Worm (Caenorhabditis elegans): Measurements from ENCODE around the gene T07F8.1.

T07F8.1 gene

DNA sequence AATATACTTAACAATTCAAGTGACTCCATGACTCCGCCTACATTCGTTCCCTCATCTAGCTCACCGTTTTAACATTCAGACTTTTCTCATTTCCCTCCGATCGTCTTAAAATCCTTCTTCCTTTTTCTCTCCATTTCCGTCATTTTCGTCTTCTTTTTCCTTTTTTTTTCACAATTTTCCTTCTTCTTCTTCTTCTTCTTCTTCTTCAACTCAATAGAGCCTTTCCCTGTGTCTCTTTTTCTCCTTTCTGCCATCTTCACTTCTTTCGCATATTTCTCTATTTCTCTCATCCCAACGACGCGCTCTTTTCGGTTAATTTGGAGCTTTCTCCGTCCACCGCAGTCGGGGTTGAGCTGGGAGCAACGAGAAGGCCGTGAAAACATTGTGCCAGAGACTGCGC, 34.4 kb downstream of the T07F8.1 start:
- TF ChIP-seq lin-38 (GFP tag; IDR thresholded peaks at IDR 0.05) (no peak), ctbp-1 (GFP tag; IDR thresholded peaks at IDR 0.05) (0 out of 2 replicates have a peak, but pooled peaks have one; percentile 31), fkh-10 (GFP tag; optimal IDR thresholded peaks at IDR 0.05) (peak; percentile 78), mep-1 (tag; optimal IDR thresholded peaks at IDR 0.05) (peak; percentile 45), lsy-2 (tag; optimal IDR thresholded peaks at IDR 0.05) (peak; percentile 19 to 27), nhr-11 (tag; optimal IDR thresholded peaks at IDR 0.05) (peak; percentile 32), hlh-11 (tag; optimal IDR thresholded peaks at IDR 0.05) (no peak), tra-1 (GFP tag; IDR thresholded peaks at IDR 0.05) (no peak), aha-1 (tag) (peak; percentile 90), rbr-2 (tag; optimal IDR thresholded peaks at IDR 0.05) (peak; percentile 21)

DNA sequence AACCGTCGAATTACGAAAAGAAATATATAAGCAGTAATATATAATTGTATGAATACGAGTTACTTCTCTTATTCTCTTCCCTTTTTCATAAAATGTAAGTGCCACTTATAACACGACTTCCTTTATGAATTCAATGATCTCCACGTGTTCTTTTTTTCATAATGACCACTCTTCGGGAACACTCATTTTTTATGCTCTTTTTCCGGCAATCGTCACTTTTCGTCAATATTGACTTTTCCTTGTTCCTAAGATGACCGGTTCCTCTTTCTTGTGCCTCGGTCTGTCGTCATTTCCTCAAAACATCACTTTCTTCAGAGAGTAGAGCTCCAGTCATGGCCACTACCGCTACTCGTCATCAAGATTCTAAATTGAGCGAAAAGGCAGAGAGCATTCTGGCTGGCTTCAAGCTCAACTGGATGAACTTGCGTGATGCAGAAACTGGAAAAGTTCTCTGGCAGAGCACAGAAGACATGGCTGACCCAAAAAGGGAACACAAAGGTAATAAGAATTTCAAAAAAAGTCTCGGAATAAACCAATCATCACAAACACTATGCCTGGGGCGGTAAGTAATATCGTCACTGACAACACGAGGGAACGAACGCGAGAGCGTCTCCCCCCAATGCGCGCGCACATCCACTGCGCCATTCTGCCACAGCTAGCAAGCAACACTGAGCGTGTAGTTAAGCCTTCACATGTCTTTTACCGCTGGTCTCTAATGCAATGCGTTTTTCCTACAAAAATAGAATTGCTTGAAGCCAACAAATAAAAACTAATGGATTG, 35.5 kb downstream of the T07F8.1 start, which contains the start of gene pdl-1:
Gene pdl-1, plus strand, starts transcription at position 309 of the 780 bp plus-strand sequence.
- no peak for TF ChIP-seq tag-97 (GFP tag; IDR thresholded peaks at IDR 0.05)
- no peak for TF ChIP-seq egl-27 (tag; optimal IDR thresholded peaks at IDR 0.05)
- TF ChIP-seq lin-13 (GFP tag; optimal IDR thresholded peaks at IDR 0.05): peak; percentile 62
- TF ChIP-seq F26F4.8 (GFP tag; conservative IDR thresholded peaks at IDR 0.05): peak; percentile 94
- peak; percentile 69; the same call in 1 of the 2 replicates for TF ChIP-seq nhr-42 (GFP tag; IDR thresholded peaks at IDR 0.05)
- peak; percentile 68 for TF ChIP-seq F37D6.2 (tag; optimal IDR thresholded peaks at IDR 0.05)
- TF ChIP-seq aly-2 (tag; optimal IDR thresholded peaks at IDR 0.05): no peak
- peak; percentile 87 for TF ChIP-seq lin-38 (GFP tag; IDR thresholded peaks at IDR 0.05)
- no peak for TF ChIP-seq ces-1 (GFP tag; optimal IDR thresholded peaks at IDR 0.05)
- no peak for TF ChIP-seq lin-15B (tag; optimal IDR thresholded peaks at IDR 0.05)
- 0 out of 2 replicates have a peak, but pooled peaks have one; percentile 68 for TF ChIP-seq Y105C5A.15 (GFP tag; IDR thresholded peaks at IDR 0.05)
- TF ChIP-seq ceh-20 (GFP tag; IDR thresholded peaks at IDR 0.05): peak; percentile 74; the same call in 1 of the 2 replicates
- peak; percentile 67 for TF ChIP-seq T20F7.1 (GFP tag; optimal IDR thresholded peaks at IDR 0.05)
- peak; percentile 28 for TF ChIP-seq attf-4 (tag; optimal IDR thresholded peaks at IDR 0.05)
- peak; percentile 91 for TF ChIP-seq gei-8 (GFP tag; optimal IDR thresholded peaks at IDR 0.05)
- peak; percentile 60 for TF ChIP-seq hlh-11 (tag; optimal IDR thresholded peaks at IDR 0.05)
- TF ChIP-seq hif-1 (tag; optimal IDR thresholded peaks at IDR 0.05): peak in 1 of 2 experiments; percentile 69
- peak; percentile 40 for TF ChIP-seq nhr-77 (tag; optimal IDR thresholded peaks at IDR 0.05)
- peak; percentile 86 for TF ChIP-seq Y75B8A.6 (GFP tag; IDR thresholded peaks at IDR 0.05)
- peak; percentile 24; the same call in 1 of the 2 replicates for TF ChIP-seq daf-8 (GFP tag; IDR thresholded peaks at IDR 0.05)
- peak; percentile 88 for TF ChIP-seq sdz-12 (GFP tag; optimal IDR thresholded peaks at IDR 0.05)
- peak; percentile 76 for TF ChIP-seq madf-9 (GFP tag; conservative IDR thresholded peaks at IDR 0.05)
- peak; percentile 53 for TF ChIP-seq mxl-3 (GFP tag; optimal IDR thresholded peaks at IDR 0.05)
- no peak for TF ChIP-seq pqm-1 (tag; optimal IDR thresholded peaks at IDR 0.05)
- peak; percentile 93 for TF ChIP-seq ctbp-1 (GFP tag; IDR thresholded peaks at IDR 0.05)
- TF ChIP-seq zfp-2 (tag; optimal IDR thresholded peaks at IDR 0.05): peak; percentile 32
- peak; percentile 70 for TF ChIP-seq lin-29 (GFP tag; IDR thresholded peaks at IDR 0.05)
- no peak for TF ChIP-seq cey-2 (tag; optimal IDR thresholded peaks at IDR 0.05; ENCODE audit: borderline replicate concordance, insufficient read depth)
- TF ChIP-seq pha-4 (GFP tag; IDR thresholded peaks at IDR 0.05): peak; percentile 96
- TF ChIP-seq pha-4 (tag; optimal IDR thresholded peaks at IDR 0.05): peak; percentile 58
- TF ChIP-seq mep-1 (tag; optimal IDR thresholded peaks at IDR 0.05): peak; percentile 80
- TF ChIP-seq lim-7 (GFP tag; IDR thresholded peaks at IDR 0.05): peak; percentile 99
- TF ChIP-seq ceh-32 (tag; optimal IDR thresholded peaks at IDR 0.05; ENCODE audit: poor library complexity): peak; percentile 51
- TF ChIP-seq F44E2.7 (GFP tag; IDR thresholded peaks at IDR 0.05): peak; percentile 94
- TF ChIP-seq saeg-2 (GFP tag; IDR thresholded peaks at IDR 0.05): peak; percentile 85
- TF ChIP-seq daf-19 (GFP tag; conservative IDR thresholded peaks at IDR 0.05): peak; percentile 96
- TF ChIP-seq nhr-111 (GFP tag; optimal IDR thresholded peaks at IDR 0.05): peak; percentile 91
- TF ChIP-seq spr-3 (GFP tag; optimal IDR thresholded peaks at IDR 0.05): peak; percentile 77
- peak; percentile 61 for TF ChIP-seq dve-1 (tag; optimal IDR thresholded peaks at IDR 0.05; ENCODE audit: insufficient read depth)
- TF ChIP-seq fos-1 (tag; optimal IDR thresholded peaks at IDR 0.05): no peak
- TF ChIP-seq zip-11 (GFP tag; IDR thresholded peaks at IDR 0.05): peak; percentile 55; the same call in 1 of the 2 replicates
